Worm (Caenorhabditis elegans) whole organism, L4 larva: ENCODE measurements around the gene T28B11.1.

Source experiments
- D1046.2 ChIP-seq: fragments of 200-800 bp; sonication (Bioruptor generic); IDR thresholded peaks from 2 replicates; pipeline ENCODE4 v1.3.6; 2022; ENCODE audit warnings: missing genetic modification characterization, missing compliant biosample characterization
- T26A8.4 ChIP-seq: fragments of 200-800 bp; sonication (Bioruptor generic); IDR thresholded peaks from 2 replicates; pipeline ENCODE4 v1.3.6; 2022; ENCODE audit warnings: missing genetic modification characterization, missing compliant biosample characterization
- Y105C5A.15 ChIP-seq: fragments of 200-800 bp; sonication (Bioruptor generic); IDR thresholded peaks from 2 replicates; pipeline ENCODE4 v1.3.6; 2022; ENCODE audit warnings: missing genetic modification characterization, missing compliant biosample characterization
- Y5F2A.4 ChIP-seq: fragments of 200-800 bp; sonication (Bioruptor generic); optimal IDR thresholded peaks from 2 replicates; lab custom pipeline; 2018; ENCODE audit warnings: mild to moderate bottlenecking, missing genetic modification characterization, missing compliant biosample characterization
- ceh-20 ChIP-seq: fragments of 200-800 bp; sonication (Bioruptor generic); IDR thresholded peaks from 2 replicates; pipeline ENCODE4 v1.3.6; 2022; ENCODE audit warnings: missing genetic modification reagents, missing genetic modification characterization, missing compliant biosample characterization
- ceh-28 ChIP-seq: fragments of 150-350 bp; optimal IDR thresholded peaks from 2 replicates; lab custom pipeline; 2014; ENCODE audit warnings: missing biosample characterization, missing genetic modification reagents, missing genetic modification characterization
- ceh-44 ChIP-seq: fragments of 200-800 bp; sonication (Bioruptor generic); IDR thresholded peaks from 2 replicates; pipeline ENCODE4 v1.3.6; 2022; ENCODE audit warnings: missing genetic modification reagents, missing genetic modification characterization, missing compliant biosample characterization
- cey-2 ChIP-seq: sonication (generic microtip); optimal IDR thresholded peaks from 3 replicates; lab custom pipeline; 2017; ENCODE audit warnings: missing genetic modification characterization, mild to moderate bottlenecking, missing compliant biosample characterization, antibody characterized with exemption, borderline replicate concordance; ENCODE audit not compliant: insufficient read depth
- daf-16 ChIP-seq, 3 experiments: sonication (generic microtip); optimal IDR thresholded peaks; 2 replicates each; lab custom pipeline; 2016 to 2017; ENCODE audit warnings: missing genetic modification characterization in 3 of 3, missing genetic modification reagents in 3 of 3, mild to moderate bottlenecking in 2 of 3, missing compliant biosample characterization in 2 of 3, missing biosample characterization in 1 of 3, moderate library complexity in 1 of 3
- dmd-6 ChIP-seq: fragments of 200-800 bp; sonication (Bioruptor generic); IDR thresholded peaks from 2 replicates; pipeline ENCODE4 v1.3.6; 2022; ENCODE audit warnings: missing genetic modification reagents, missing genetic modification characterization, missing compliant biosample characterization
- dmd-8 ChIP-seq: fragments of 200-800 bp; sonication (Bioruptor generic); IDR thresholded peaks from 2 replicates; pipeline ENCODE4 v1.3.6; 2022; ENCODE audit warnings: missing genetic modification characterization, missing compliant biosample characterization
- dve-1 ChIP-seq: sonication (generic microtip); optimal IDR thresholded peaks from 2 replicates; lab custom pipeline; 2017; ENCODE audit warnings: antibody characterized with exemption, mild to moderate bottlenecking, missing genetic modification characterization, missing compliant biosample characterization; ENCODE audit not compliant: insufficient read depth
- fos-1 ChIP-seq: fragments of 150-350 bp; optimal IDR thresholded peaks from 2 replicates; lab custom pipeline; 2014; ENCODE audit warnings: missing biosample characterization, missing genetic modification characterization
- hlh-11 ChIP-seq: fragments of 200-800 bp; sonication (Bioruptor generic); optimal IDR thresholded peaks from 2 replicates; lab custom pipeline; 2018; ENCODE audit warnings: mild to moderate bottlenecking, missing genetic modification characterization, missing compliant biosample characterization
- jun-1 ChIP-seq: fragments of 150-350 bp; optimal IDR thresholded peaks from 2 replicates; lab custom pipeline; 2014; ENCODE audit warnings: missing biosample characterization, missing genetic modification reagents, missing genetic modification characterization
- lin-1 ChIP-seq: fragments of 200-800 bp; sonication (Bioruptor generic); IDR thresholded peaks from 2 replicates; pipeline ENCODE4 v1.3.6; 2022; ENCODE audit warnings: missing genetic modification reagents, missing genetic modification characterization, missing compliant biosample characterization
- lin-15B ChIP-seq: fragments of 150-350 bp; sonication (generic microtip); optimal IDR thresholded peaks from 3 replicates; lab custom pipeline; 2014; ENCODE audit warnings: missing biosample characterization, missing genetic modification characterization
- lin-29 ChIP-seq: fragments of 200-800 bp; sonication (Bioruptor generic); IDR thresholded peaks from 2 replicates; pipeline ENCODE4 v1.3.6; 2022; ENCODE audit warnings: missing genetic modification reagents, missing genetic modification characterization, missing compliant biosample characterization
- lin-38 ChIP-seq: fragments of 200-800 bp; sonication (Bioruptor generic); IDR thresholded peaks from 2 replicates; pipeline ENCODE4 v1.3.6; 2022; ENCODE audit warnings: missing genetic modification reagents, missing genetic modification characterization, missing compliant biosample characterization
- madf-5 ChIP-seq, 2 experiments: fragments of 200-800 bp; sonication (Bioruptor generic); IDR thresholded peaks; 2 replicates each; pipeline ENCODE4 v1.3.6; 2022; ENCODE audit warnings: missing compliant biosample characterization in 2 of 2, missing genetic modification characterization in 2 of 2
- mxl-2 ChIP-seq: fragments of 200-800 bp; sonication (Bioruptor generic); conservative IDR thresholded peaks from 2 replicates; pipeline ENCODE4 v1.3.6; 2022; ENCODE audit warnings: missing genetic modification reagents, missing genetic modification characterization, missing compliant biosample characterization
- mxl-3 ChIP-seq: fragments of 200-800 bp; sonication (Bioruptor generic); optimal IDR thresholded peaks from 2 replicates; lab custom pipeline; 2018; ENCODE audit warnings: mild to moderate bottlenecking, missing genetic modification characterization, missing compliant biosample characterization
- nhr-102 ChIP-seq: sonication (generic microtip); optimal IDR thresholded peaks from 2 replicates; lab custom pipeline; 2016; ENCODE audit warnings: mild to moderate bottlenecking, missing genetic modification characterization, moderate library complexity, missing compliant biosample characterization
- nhr-25 ChIP-seq: sonication (generic microtip); optimal IDR thresholded peaks from 2 replicates; lab custom pipeline; 2017; ENCODE audit warnings: missing genetic modification characterization, mild to moderate bottlenecking, missing compliant biosample characterization, antibody characterized with exemption, moderate library complexity, borderline replicate concordance; ENCODE audit not compliant: insufficient read depth
- nhr-28 ChIP-seq: fragments of 150-350 bp; optimal IDR thresholded peaks from 2 replicates; lab custom pipeline; 2014; ENCODE audit warnings: missing biosample characterization, missing genetic modification characterization
- nhr-48 ChIP-seq: sonication (generic microtip); optimal IDR thresholded peaks from 2 replicates; lab custom pipeline; 2016; ENCODE audit warnings: mild to moderate bottlenecking, missing genetic modification characterization, missing compliant biosample characterization
- nhr-6 ChIP-seq: fragments of 150-350 bp; optimal IDR thresholded peaks from 2 replicates; lab custom pipeline; 2014; ENCODE audit warnings: missing biosample characterization, missing genetic modification characterization
- nhr-76 ChIP-seq: fragments of 150-350 bp; optimal IDR thresholded peaks from 2 replicates; lab custom pipeline; 2014; ENCODE audit warnings: missing biosample characterization, missing genetic modification characterization
- nhr-77 ChIP-seq: fragments of 150-350 bp; optimal IDR thresholded peaks from 2 replicates; lab custom pipeline; 2014; ENCODE audit warnings: missing biosample characterization, missing genetic modification characterization
- php-3 ChIP-seq: fragments of 200-800 bp; sonication (Bioruptor generic); IDR thresholded peaks from 2 replicates; pipeline ENCODE4 v1.3.6; 2022; ENCODE audit warnings: missing genetic modification reagents, missing genetic modification characterization, missing compliant biosample characterization
- pqm-1 ChIP-seq: sonication (generic microtip); optimal IDR thresholded peaks from 2 replicates; lab custom pipeline; 2017; ENCODE audit warnings: missing biosample characterization, missing genetic modification characterization
- rbr-2 ChIP-seq: sonication (generic microtip); optimal IDR thresholded peaks from 2 replicates; lab custom pipeline; 2016; ENCODE audit warnings: missing genotype, missing genetic modification characterization, missing compliant biosample characterization
- sdz-12 ChIP-seq: fragments of 200-800 bp; sonication (Bioruptor generic); optimal IDR thresholded peaks from 2 replicates; lab custom pipeline; 2018; ENCODE audit warnings: mild to moderate bottlenecking, missing genetic modification characterization, missing compliant biosample characterization
- set-16 ChIP-seq: fragments of 200-800 bp; sonication (Bioruptor generic); IDR thresholded peaks from 2 replicates; pipeline ENCODE4 v1.3.6; 2022; ENCODE audit warnings: missing genetic modification reagents, missing genetic modification characterization, missing compliant biosample characterization
- skn-1 ChIP-seq: fragments of 150-350 bp; optimal IDR thresholded peaks from 2 replicates; lab custom pipeline; 2014; ENCODE audit warnings: missing biosample characterization, missing genetic modification characterization
- tra-1 ChIP-seq: fragments of 200-800 bp; sonication (Bioruptor generic); IDR thresholded peaks from 2 replicates; pipeline ENCODE4 v1.3.6; 2022; ENCODE audit warnings: missing genetic modification reagents, missing genetic modification characterization, missing compliant biosample characterization
- zag-1 ChIP-seq: fragments of 150-350 bp; optimal IDR thresholded peaks from 2 replicates; lab custom pipeline; 2014; ENCODE audit warnings: missing biosample characterization, missing genetic modification characterization
- ztf-7 ChIP-seq: fragments of 150-350 bp; optimal IDR thresholded peaks from 2 replicates; lab custom pipeline; 2014; ENCODE audit warnings: missing biosample characterization, missing genetic modification characterization

Gene T28B11.1

ce11 chrV:10750630-10751029 lies 18.4 kb upstream of the T28B11.1 start, which contains the start of gene F28H7.3:
Gene F28H7.3, minus strand, starts transcription at chrV:10750788.
- TF ChIP-seq dve-1 (tag; lab: Kevin White, UChicago) = peak; percentile 77
- no peak for TF ChIP-seq jun-1
- peak; percentile 97 for TF ChIP-seq dmd-6
- no peak for TF ChIP-seq mxl-2 (GFP tag; lab: Robert Waterston, UW)
- TF ChIP-seq lin-1 (GFP tag; lab: Robert Waterston, UW) = peak; percentile 61; the same call in 1 of the 2 replicates
- no peak for TF ChIP-seq Y5F2A.4 (GFP tag; lab: Kevin White, UChicago)
- TF ChIP-seq pqm-1 (tag; lab: Kevin White, UChicago) = peak; percentile 94
- peak; percentile 45; the same call in 1 of the 2 replicates for TF ChIP-seq tra-1
- TF ChIP-seq nhr-102 (tag; lab: Kevin White, UChicago) = no peak
- peak; percentile 65 for TF ChIP-seq hlh-11 (tag; lab: Kevin White, UChicago)
- TF ChIP-seq nhr-25 = no peak
- TF ChIP-seq nhr-28 (tag; lab: Kevin White, UChicago) = peak; percentile 73
- no peak for TF ChIP-seq daf-16 (GFP tag; optimal IDR thresholded peaks at IDR 0.05; lab: Kevin White, UChicago)
- TF ChIP-seq daf-16 (tag; optimal IDR thresholded peaks at IDR 0.05; lab: Kevin White, UChicago) = peak; percentile 51
- TF ChIP-seq zag-1 (tag; lab: Kevin White, UChicago) = no peak
- TF ChIP-seq nhr-77 (tag; lab: Kevin White, UChicago) = peak; percentile 49
- TF ChIP-seq php-3 (GFP tag; lab: Robert Waterston, UW) = 0 out of 2 replicates have a peak, but pooled peaks have one; percentile 45
- no peak for TF ChIP-seq sdz-12 (GFP tag; lab: Kevin White, UChicago)
- peak; percentile 46 for TF ChIP-seq mxl-3 (GFP tag; lab: Kevin White, UChicago)
- TF ChIP-seq ceh-20 = no peak
- TF ChIP-seq nhr-48 (tag; lab: Kevin White, UChicago) = peak; percentile 41
- TF ChIP-seq, all 104 proteins: peak for 12

DNA sequence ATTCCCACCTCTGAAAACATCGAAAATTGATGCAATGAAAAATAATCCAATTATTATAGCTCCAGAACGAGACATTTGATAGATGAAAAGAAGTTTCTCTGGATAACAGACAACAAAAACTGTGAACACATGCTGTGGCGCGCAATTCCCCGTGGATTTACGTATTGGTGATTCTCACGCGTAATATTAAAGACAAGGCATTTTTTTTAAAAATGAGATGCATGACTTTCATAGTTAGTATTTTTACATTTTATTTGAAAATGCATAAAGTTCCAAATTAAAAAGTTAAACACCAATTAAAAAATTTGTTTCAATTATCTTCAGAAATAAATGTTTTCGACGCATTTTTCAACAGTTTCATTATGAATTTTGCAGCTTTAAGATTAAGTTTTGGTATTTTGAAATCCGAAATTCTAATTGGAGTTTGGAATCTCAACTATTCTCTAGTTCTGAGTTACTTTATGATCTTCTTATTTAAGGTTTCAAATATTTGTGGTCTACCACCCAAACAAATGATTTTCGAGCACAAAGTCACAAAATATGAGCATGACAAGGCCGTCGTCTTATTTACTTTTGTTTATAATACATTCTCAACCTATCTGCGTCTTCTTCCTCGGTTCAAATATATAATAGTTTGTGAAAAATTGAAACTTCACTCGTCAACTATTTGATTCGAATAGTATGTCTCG lies 15.2 kb upstream of the T28B11.1 start, which contains the start of the genes selt-1.2 and F28H7.2:
TSS of gene selt-1.2 (minus strand) at position 101 of the 689 bp plus-strand sequence.
TSS of gene F28H7.2 (plus strand) at position 639 of the 689 bp plus-strand sequence.
- TF ChIP-seq ceh-44 (no peak), ceh-20 (no peak), ceh-28 (tag; lab: Kevin White, UChicago) (no peak), madf-5 (GFP tag; IDR thresholded peaks at IDR 0.05; lab: Robert Waterston, UW) (no peak), T26A8.4 (GFP tag; lab: Robert Waterston, UW) (no peak), ztf-7 (tag; lab: Kevin White, UChicago) (no peak), Y105C5A.15 (no peak), skn-1 (tag; lab: Kevin White, UChicago) (no peak), cey-2 (tag; lab: Kevin White, UChicago) (no peak), D1046.2 (GFP tag; lab: Robert Waterston, UW) (no peak), nhr-76 (tag; lab: Kevin White, UChicago) (no peak), dmd-8 (no peak), lin-38 (GFP tag; lab: Robert Waterston, UW) (no peak), nhr-6 (tag; lab: Kevin White, UChicago) (no peak), pqm-1 (tag; lab: Kevin White, UChicago) (no peak)
- TF ChIP-seq, all 104 proteins: peak for 0

- no peak for TF ChIP-seq set-16 (GFP tag; lab: Robert Waterston, UW)
- no peak for TF ChIP-seq lin-15B (tag; lab: Kevin White, UChicago)
- TF ChIP-seq D1046.2 (GFP tag; lab: Robert Waterston, UW) = no peak
- TF ChIP-seq rbr-2 (tag; lab: Kevin White, UChicago) = no peak
- no peak for TF ChIP-seq jun-1
- TF ChIP-seq fos-1 (tag; lab: Kevin White, UChicago) = no peak
- TF ChIP-seq lin-29 = no peak
- TF ChIP-seq lin-1 (GFP tag; lab: Robert Waterston, UW) = no peak
- TF ChIP-seq dmd-8 = no peak
- TF ChIP-seq lin-38 (GFP tag; lab: Robert Waterston, UW) = no peak
Observed at ce11 chrV:10745034-10745433, 12.8 kb upstream of the T28B11.1 start, which contains the start of gene srj-21. Gene srj-21, plus strand, starts transcription at chrV:10745334.
